Fruit fly (Drosophila melanogaster) whole organism, wandering third instar larva: Measurements from ENCODE around the gene foi.

Source experiments
- Dfd ChIP-seq: fragments of >200 bp; optimal IDR thresholded peaks from 2 replicates; lab custom pipeline; 2017; ENCODE audit warnings: missing biosample characterization, missing genetic modification characterization
- N ChIP-seq: fragments of >200 bp; optimal IDR thresholded peaks from 2 replicates; lab custom pipeline; 2018; ENCODE audit warnings: missing biosample characterization, missing external identifiers, missing genetic modification characterization
- OdsH ChIP-seq: fragments of 200-800 bp; sonication (Bioruptor generic); optimal IDR thresholded peaks from 2 replicates; lab custom pipeline; 2016; ENCODE audit warnings: missing biosample characterization, mild to moderate bottlenecking, missing genetic modification characterization
- dl ChIP-seq, 2 experiments: fragments of 175-275, 200-275 bp in 1 of 2; fragments of 200-275 bp in 1 of 2; sonication (Bioruptor generic); optimal IDR thresholded peaks; lab custom pipeline; 2018; ENCODE audit warnings: mild to moderate bottlenecking in 2 of 2, missing biosample characterization in 2 of 2, missing genetic modification characterization in 2 of 2, moderate library complexity in 2 of 2; ENCODE audit not compliant: partially characterized antibody in 2 of 2, insufficient read depth in 1 of 2
- dsf ChIP-seq: sonication (Bioruptor generic); optimal IDR thresholded peaks from 2 replicates; lab custom pipeline; 2016; ENCODE audit warnings: missing biosample characterization, missing genetic modification characterization, borderline replicate concordance
- fru ChIP-seq: fragments of 200-800 bp; sonication (Bioruptor generic); optimal IDR thresholded peaks from 3 replicates; lab custom pipeline; 2016; ENCODE audit warnings: missing biosample characterization, mild to moderate bottlenecking, missing genetic modification characterization
- pan ChIP-seq: fragments of >200 bp; optimal IDR thresholded peaks from 2 replicates; lab custom pipeline; 2017
- psq ChIP-seq: fragments of 200-800 bp; sonication (Bioruptor generic); optimal IDR thresholded peaks from 3 replicates; lab custom pipeline; 2017; ENCODE audit warnings: missing biosample characterization, mild to moderate bottlenecking, missing genetic modification characterization, moderate library complexity

- TF ChIP-seq OdsH, result no peak
- no peak for TF ChIP-seq pan (lab: Kevin White, UChicago)
- no peak for TF ChIP-seq psq
- TF ChIP-seq fru (GFP tag; lab: Kevin White, UChicago), result no peak
- TF ChIP-seq N (GFP tag; lab: Kevin White, UChicago), result no peak
- no peak for TF ChIP-seq dsf (GFP tag; lab: Kevin White, UChicago)
- no peak for TF ChIP-seq Dfd (GFP tag; lab: Kevin White, UChicago)
- no peak for TF ChIP-seq dl (GFP tag; optimal IDR thresholded peaks at IDR 0.05; lab: Kevin White, UChicago; ENCODE audit: insufficient read depth in 1 of 2, partially characterized antibody in 2 of 2)
These were observed 54.5 kb downstream of the foi start for dm6 chr3L:8579513-8579912.
